Worm (Caenorhabditis elegans): Measurements from ENCODE around the gene gpx-7.

gpx-7 gene

DNA sequence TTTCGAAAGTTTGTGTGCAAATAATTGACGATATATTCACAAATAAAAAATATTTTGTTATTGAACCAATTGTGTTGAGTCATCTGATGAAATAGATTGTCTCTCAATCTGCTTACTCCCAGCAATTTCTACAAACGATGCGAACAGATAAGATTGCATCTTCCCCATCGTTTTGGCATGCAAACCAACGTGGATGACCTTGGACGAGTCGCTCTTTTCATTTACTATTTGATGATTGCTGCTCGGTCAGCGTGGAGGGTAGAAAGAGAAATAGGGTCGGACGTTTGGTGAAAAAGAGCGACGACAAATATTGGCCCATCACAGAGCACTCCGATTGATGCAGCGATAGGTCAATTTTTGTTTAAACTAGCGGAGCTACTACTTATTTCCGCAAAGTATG lies 26.1 kb upstream of the gpx-7 start (continued):
- peak; percentile 35 for TF ChIP-seq nhr-25 (tag; optimal IDR thresholded peaks at IDR 0.05; ENCODE audit: borderline replicate concordance, insufficient read depth)
- TF ChIP-seq duxl-1 (tag; optimal IDR thresholded peaks at IDR 0.05; ENCODE audit: poor library complexity): peak; percentile 51
- TF ChIP-seq unc-62 (GFP tag; optimal IDR thresholded peaks at IDR 0.05 in 1 of 2): peak in 1 of 2 experiments; percentile 98
- TF ChIP-seq unc-62 (tag; optimal IDR thresholded peaks at IDR 0.05): no peak
- no peak for TF ChIP-seq lin-38 (GFP tag; IDR thresholded peaks at IDR 0.05)
- TF ChIP-seq ceh-20 (GFP tag; IDR thresholded peaks at IDR 0.05): 0 out of 2 replicates have a peak, but pooled peaks have one; percentile 11
- TF ChIP-seq fos-1 (tag; optimal IDR thresholded peaks at IDR 0.05): no peak
- TF ChIP-seq pqm-1 (tag; optimal IDR thresholded peaks at IDR 0.05): peak; percentile 45

DNA sequence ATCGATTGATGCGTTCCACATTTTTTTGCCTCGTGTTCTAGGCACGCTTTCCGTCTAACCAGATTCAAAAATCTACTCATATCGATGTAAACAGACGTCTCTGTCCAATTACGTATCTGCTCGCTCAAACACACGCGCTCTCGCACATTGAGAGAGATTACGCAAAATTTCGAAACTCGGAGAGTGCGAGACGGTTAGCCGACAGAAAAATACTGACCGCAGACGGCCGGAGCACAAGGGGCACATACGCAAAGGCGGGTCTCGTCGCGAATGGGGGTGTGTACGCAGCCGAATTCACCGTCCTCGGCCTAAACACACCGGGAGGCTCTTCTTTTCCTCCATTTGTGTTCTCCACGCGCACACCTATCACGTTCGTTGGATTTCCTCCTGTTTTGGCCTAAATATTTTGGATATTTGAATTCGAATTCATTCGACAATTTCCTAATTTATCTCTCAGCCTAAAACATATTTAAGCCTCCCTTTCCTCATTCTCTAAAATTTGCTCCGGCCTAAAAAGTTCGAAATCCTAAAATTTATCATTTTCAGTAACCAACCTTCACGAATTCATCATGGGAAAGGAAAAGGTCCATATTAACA lies 23.6 kb upstream of the gpx-7 start, which contains the start of gene eef-1A.2:
TSS of gene eef-1A.2 (plus strand) at position 547 of the 597 bp plus-strand sequence.
- TF ChIP-seq ama-1 (optimal IDR thresholded peaks at IDR 0.05) (no peak), dve-1 (tag; optimal IDR thresholded peaks at IDR 0.05; ENCODE audit: insufficient read depth) (peak; percentile 98), ceh-32 (tag; optimal IDR thresholded peaks at IDR 0.05; ENCODE audit: poor library complexity) (peak; percentile 36), snpc-1.2 (GFP tag; IDR thresholded peaks at IDR 0.05) (no peak), lin-38 (GFP tag; IDR thresholded peaks at IDR 0.05) (peak; percentile 72), cey-2 (tag; optimal IDR thresholded peaks at IDR 0.05; ENCODE audit: borderline replicate concordance, insufficient read depth) (no peak), egl-43 (GFP tag; IDR thresholded peaks at IDR 0.05) (peak; percentile 87), pqm-1 (tag; optimal IDR thresholded peaks at IDR 0.05) (peak; percentile 10), nhr-237 (tag; optimal IDR thresholded peaks at IDR 0.05) (peak; percentile 66), lir-3 (tag; optimal IDR thresholded peaks at IDR 0.05) (no peak), arid-1 (GFP tag; conservative IDR thresholded peaks at IDR 0.05) (peak; percentile 62), ceh-20 (GFP tag; IDR thresholded peaks at IDR 0.05) (peak; percentile 84), tra-1 (GFP tag; IDR thresholded peaks at IDR 0.05) (peak; percentile 90), unc-62 (GFP tag; optimal IDR thresholded peaks at IDR 0.05 in 1 of 2) (peak in 1 of 2 experiments; percentile 100), unc-62 (tag; optimal IDR thresholded peaks at IDR 0.05) (no peak), madf-9 (GFP tag; conservative IDR thresholded peaks at IDR 0.05) (peak; percentile 71), nhr-10 (tag; optimal IDR thresholded peaks at IDR 0.05) (peak; percentile 58), fkh-10 (GFP tag; optimal IDR thresholded peaks at IDR 0.05) (peak; percentile 99), lin-39 (tag; optimal IDR thresholded peaks at IDR 0.05) (no peak), ceh-28 (tag; optimal IDR thresholded peaks at IDR 0.05) (peak; percentile 88), hmg-1.1 (GFP tag; IDR thresholded peaks at IDR 0.05) (peak; percentile 96), nhr-77 (tag; optimal IDR thresholded peaks at IDR 0.05) (peak; percentile 89), nhr-25 (tag; optimal IDR thresholded peaks at IDR 0.05; ENCODE audit: borderline replicate concordance, insufficient read depth) (peak; percentile 95), dmd-8 (GFP tag; IDR thresholded peaks at IDR 0.05) (no peak), hif-1 (tag; optimal IDR thresholded peaks at IDR 0.05) (peak; percentile 40 to 97), sdz-12 (GFP tag; optimal IDR thresholded peaks at IDR 0.05) (peak; percentile 35), php-3 (GFP tag; IDR thresholded peaks at IDR 0.05) (peak; percentile 86), zip-11 (GFP tag; IDR thresholded peaks at IDR 0.05) (no peak), vab-7 (GFP tag; IDR thresholded peaks at IDR 0.05) (peak; percentile 45; the same call in 1 of the 2 replicates), zip-2 (tag; optimal IDR thresholded peaks at IDR 0.05) (peak; percentile 100), pha-4 (GFP tag; IDR thresholded peaks at IDR 0.05) (peak; percentile 91), pha-4 (tag; optimal IDR thresholded peaks at IDR 0.05) (peak; percentile 83), Y48G9A.11 (GFP tag; IDR thresholded peaks at IDR 0.05) (no peak), mdl-1 (tag; optimal IDR thresholded peaks at IDR 0.05) (peak; percentile 97 to 99), nhr-11 (tag; optimal IDR thresholded peaks at IDR 0.05) (peak; percentile 98), zag-1 (tag; optimal IDR thresholded peaks at IDR 0.05) (no peak), spr-3 (GFP tag; optimal IDR thresholded peaks at IDR 0.05) (peak; percentile 40), ceh-82 (tag; optimal IDR thresholded peaks at IDR 0.05) (no peak), R02D3.7 (tag; optimal IDR thresholded peaks at IDR 0.05) (no peak), nhr-48 (tag; optimal IDR thresholded peaks at IDR 0.05) (peak; percentile 84), snpc-4 (tag; optimal IDR thresholded peaks at IDR 0.05) (no peak), ztf-7 (tag; optimal IDR thresholded peaks at IDR 0.05) (peak; percentile 97), nhr-111 (GFP tag; optimal IDR thresholded peaks at IDR 0.05) (no peak), mxl-3 (GFP tag; optimal IDR thresholded peaks at IDR 0.05) (peak; percentile 98), unc-39 (tag; optimal IDR thresholded peaks at IDR 0.05) (no peak)
